Worm (Caenorhabditis elegans) whole organism, L2 larva: ENCODE data around the gene rpn-1.

ENCODE experiments used
- R02D3.7 ChIP-seq: fragments of 150-350 bp; optimal IDR thresholded peaks from 2 replicates; lab custom pipeline; 2014; ENCODE audit warnings: missing biosample characterization, missing genetic modification characterization
- crh-2 ChIP-seq: sonication (generic microtip); optimal IDR thresholded peaks from 2 replicates; lab custom pipeline; 2017; ENCODE audit warnings: missing biosample characterization, missing genetic modification characterization
- elt-1 ChIP-seq: fragments of 150-350 bp; optimal IDR thresholded peaks from 2 replicates; lab custom pipeline; 2014; ENCODE audit warnings: missing biosample characterization, missing genetic modification characterization
- lin-39 ChIP-seq: fragments of 150-350 bp; optimal IDR thresholded peaks from 2 replicates; lab custom pipeline; 2014; ENCODE audit warnings: missing biosample characterization, missing genetic modification reagents, missing genetic modification characterization
- lsy-2 ChIP-seq, 2 experiments: fragments of 150-350 bp in 1 of 2; sonication (generic microtip) in 1 of 2; optimal IDR thresholded peaks; 2 replicates each; lab custom pipeline; 2014 to 2017; ENCODE audit warnings: missing biosample characterization in 2 of 2, missing genetic modification characterization in 2 of 2
- mdl-1 ChIP-seq, 2 experiments: fragments of 150-350 bp in 1 of 2; sonication (generic microtip) in 1 of 2; optimal IDR thresholded peaks; 2 replicates each; lab custom pipeline; 2017; ENCODE audit warnings: missing biosample characterization in 2 of 2, missing genetic modification characterization in 2 of 2
- nhr-237 ChIP-seq: fragments of 150-350 bp; optimal IDR thresholded peaks from 2 replicates; lab custom pipeline; 2014; ENCODE audit warnings: missing biosample characterization, missing genetic modification characterization
- zag-1 ChIP-seq: fragments of 150-350 bp; optimal IDR thresholded peaks from 2 replicates; lab custom pipeline; 2014; ENCODE audit warnings: missing biosample characterization, missing genetic modification characterization
- ztf-11 ChIP-seq: sonication (generic microtip); optimal IDR thresholded peaks from 2 replicates; lab custom pipeline; 2017; ENCODE audit warnings: missing biosample characterization, missing genetic modification characterization
- ztf-4 ChIP-seq: fragments of 150-350 bp; optimal IDR thresholded peaks from 2 replicates; lab custom pipeline; 2014; ENCODE audit warnings: missing biosample characterization, missing genetic modification characterization

ce11 chrIV:6881183-6881582 lies 28.5 kb downstream of the rpn-1 start:
- TF ChIP-seq mdl-1 (tag; optimal IDR thresholded peaks at IDR 0.05; lab: Kevin White, UChicago): peak; percentile 49 to 62
- TF ChIP-seq lsy-2 (tag; optimal IDR thresholded peaks at IDR 0.05; lab: Kevin White, UChicago): peak in 1 of 2 experiments; percentile 75
- no peak for TF ChIP-seq elt-1 (tag; lab: Kevin White, UChicago)
- TF ChIP-seq crh-2 (tag; lab: Kevin White, UChicago): peak; percentile 39
- no peak for TF ChIP-seq lin-39 (tag; lab: Kevin White, UChicago)
- TF ChIP-seq R02D3.7 (tag; lab: Kevin White, UChicago): no peak
- TF ChIP-seq ztf-11 (tag; lab: Kevin White, UChicago): no peak
- TF ChIP-seq ztf-4 (tag; lab: Kevin White, UChicago): no peak
- peak; percentile 67 for TF ChIP-seq zag-1 (tag; lab: Kevin White, UChicago)
- TF ChIP-seq nhr-237 (tag; lab: Kevin White, UChicago): no peak
